Worm (Caenorhabditis elegans) whole organism, L4 larva: ENCODE measurements around the gene C16C8.26.

ENCODE experiments used
- Y5F2A.4 ChIP-seq: fragments of 200-800 bp; sonication (Bioruptor generic); optimal IDR thresholded peaks from 2 replicates; lab custom pipeline; 2018; ENCODE audit warnings: mild to moderate bottlenecking, missing genetic modification characterization, missing compliant biosample characterization
- aly-2 ChIP-seq: sonication (generic microtip); optimal IDR thresholded peaks from 2 replicates; lab custom pipeline; 2018; ENCODE audit warnings: missing biosample characterization, missing genetic modification characterization
- ceh-44 ChIP-seq: fragments of 200-800 bp; sonication (Bioruptor generic); IDR thresholded peaks from 2 replicates; pipeline ENCODE4 v1.3.6; 2022; ENCODE audit warnings: missing genetic modification reagents, missing genetic modification characterization, missing compliant biosample characterization
- fos-1 ChIP-seq: fragments of 150-350 bp; optimal IDR thresholded peaks from 2 replicates; lab custom pipeline; 2014; ENCODE audit warnings: missing biosample characterization, missing genetic modification characterization
- nhr-77 ChIP-seq: fragments of 150-350 bp; optimal IDR thresholded peaks from 2 replicates; lab custom pipeline; 2014; ENCODE audit warnings: missing biosample characterization, missing genetic modification characterization
- pha-4 ChIP-seq, 2 experiments: fragments of 150-350 bp in 1 of 2; fragments of 200-800 bp in 1 of 2; sonication (Bioruptor generic) in 1 of 2; IDR thresholded peaks in 1 of 2; optimal IDR thresholded peaks in 1 of 2; 2 replicates each; pipeline versions ENCODE4 v1.3.6 to Lab custom; 2014 to 2022; ENCODE audit warnings: missing genetic modification characterization in 2 of 2, missing genetic modification reagents in 2 of 2, missing biosample characterization in 1 of 2, missing compliant biosample characterization in 1 of 2
- unc-62 ChIP-seq, 3 experiments: fragments of 150-350 bp in 1 of 3; sonication (generic microtip); optimal IDR thresholded peaks in 2 of 3; peaks in 1 of 3; 1 replicate in 1 of 3; 2 replicates in 2 of 3; lab custom pipeline; 2014 to 2017; ENCODE audit warnings: missing biosample characterization in 3 of 3, missing genetic modification characterization in 3 of 3, missing genetic modification reagents in 3 of 3, missing genotype in 1 of 3

ce11 chrII:3425433-3425832 lies 32.7 kb downstream of the C16C8.26 start, which contains the start of gene nep-11:
- TF ChIP-seq Y5F2A.4 (no peak), pha-4 (GFP tag; IDR thresholded peaks at IDR 0.05; lab: Robert Waterston, UW) (no peak), pha-4 (tag; optimal IDR thresholded peaks at IDR 0.05; lab: Kevin White, UChicago) (no peak), aly-2 (tag; lab: Kevin White, UChicago) (no peak), unc-62 (GFP tag; optimal IDR thresholded peaks at IDR 0.05 in 1 of 2; lab: Kevin White, UChicago) (no peak), unc-62 (tag; optimal IDR thresholded peaks at IDR 0.05; lab: Kevin White, UChicago) (no peak), ceh-44 (GFP tag; lab: Robert Waterston, UW) (no peak), nhr-77 (tag; lab: Kevin White, UChicago) (no peak), fos-1 (tag; lab: Kevin White, UChicago) (no peak)
